Fruit fly (Drosophila melanogaster) whole organism: ENCODE measurements around the gene Mipp1.

ENCODE experiments used
- CG8478 ChIP-seq: fragments of >200 bp; optimal IDR thresholded peaks from 2 replicates; lab custom pipeline; 2018; ENCODE audit warnings: inconsistent platforms
- Dll ChIP-seq: fragments of >200 bp; optimal IDR thresholded peaks from 2 replicates; lab custom pipeline; 2017
- EcR ChIP-seq, 2 experiments: fragments of >200 bp; optimal IDR thresholded peaks; 2 replicates each; lab custom pipeline; 2017; ENCODE audit warnings: missing biosample characterization in 2 of 2, missing genetic modification characterization in 2 of 2, missing genetic modification reagents in 2 of 2
- pan ChIP-seq: fragments of >200 bp; optimal IDR thresholded peaks from 2 replicates; lab custom pipeline; 2017
- psq ChIP-seq: fragments of >200 bp; optimal IDR thresholded peaks from 2 replicates; lab custom pipeline; 2017
- usp ChIP-seq: fragments of >200 bp; optimal IDR thresholded peaks from 2 replicates; lab custom pipeline; 2017; ENCODE audit warnings: missing biosample characterization, missing genetic modification characterization, mixed read lengths

Gene Mipp1

DNA sequence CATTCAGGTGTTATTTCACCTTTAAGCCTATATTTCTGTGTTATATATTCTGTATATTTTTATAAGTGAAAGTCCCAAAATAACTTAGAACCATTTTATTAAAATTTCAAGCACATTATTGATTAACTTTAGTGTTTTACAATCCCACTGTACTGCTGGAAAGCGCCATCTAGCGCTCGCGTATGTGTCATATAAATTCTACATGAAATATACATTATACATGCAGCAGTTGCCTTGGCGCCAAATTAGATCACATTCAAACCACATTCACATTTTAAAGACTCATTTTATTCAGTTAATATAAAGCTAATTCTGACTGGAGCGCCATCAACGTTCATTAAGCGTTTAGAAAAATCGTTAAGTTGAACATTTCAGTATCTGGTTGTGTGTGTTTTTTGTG, 9.8 kb downstream of the Mipp1 start:
- no peak for TF ChIP-seq usp (GFP tag; lab: Kevin White, UChicago)
- no peak for TF ChIP-seq Dll (lab: Kevin White, UChicago)
- TF ChIP-seq psq (lab: Kevin White, UChicago): no peak
- TF ChIP-seq pan (lab: Kevin White, UChicago): no peak
- no peak for TF ChIP-seq CG8478 (lab: Kevin White, UChicago)
- TF ChIP-seq EcR (GFP tag; optimal IDR thresholded peaks at IDR 0.05; lab: Kevin White, UChicago): no peak

DNA sequence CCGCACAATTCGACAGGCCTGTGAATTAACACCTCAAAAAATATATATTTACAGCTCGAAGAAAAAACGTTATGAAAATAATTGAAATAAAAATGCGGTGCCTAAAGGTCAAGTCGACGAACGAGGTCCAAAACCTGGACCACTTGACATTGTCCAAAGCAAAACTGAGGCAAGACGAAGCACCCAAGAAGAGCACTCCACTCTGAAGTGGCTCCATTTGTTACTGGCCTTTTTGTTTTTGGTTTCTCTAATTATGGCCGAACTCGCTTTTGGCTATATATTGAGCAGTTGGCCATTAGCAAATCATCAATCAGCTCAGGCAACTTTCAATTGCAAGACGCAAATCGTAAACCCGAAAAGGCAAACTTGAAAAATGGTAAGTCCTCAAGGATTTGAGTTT, 16.6 kb downstream of the Mipp1 start, which contains the start of gene CG4229:
TSS of gene CG4229 (plus strand) at position 301 of the 400 bp plus-strand sequence.
- TF ChIP-seq CG8478 (lab: Kevin White, UChicago) (no peak), usp (GFP tag; lab: Kevin White, UChicago) (no peak), EcR (GFP tag; optimal IDR thresholded peaks at IDR 0.05; lab: Kevin White, UChicago) (no peak), psq (lab: Kevin White, UChicago) (no peak), pan (lab: Kevin White, UChicago) (no peak), Dll (lab: Kevin White, UChicago) (no peak)

DNA sequence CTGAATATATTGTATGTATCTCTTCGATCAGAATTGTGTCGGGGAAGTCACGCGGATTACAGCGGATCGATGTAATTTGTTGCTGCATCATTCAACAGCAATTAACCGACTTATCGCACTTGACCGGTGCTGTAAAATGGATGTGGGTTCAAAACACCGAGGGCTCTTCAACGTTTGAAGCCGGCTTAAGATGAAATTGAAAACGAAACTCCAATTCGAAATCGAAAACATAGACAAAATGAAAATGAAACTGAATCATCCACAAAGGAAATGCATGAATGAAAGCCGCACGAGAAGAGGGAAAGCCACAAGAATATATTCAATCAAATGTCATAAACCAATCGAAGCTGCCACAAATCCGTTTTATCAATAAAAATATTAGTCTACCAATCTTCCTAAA, 27.0 kb downstream of the Mipp1 start:
- TF ChIP-seq usp (GFP tag; lab: Kevin White, UChicago): no peak
- TF ChIP-seq CG8478 (lab: Kevin White, UChicago): no peak
- TF ChIP-seq Dll (lab: Kevin White, UChicago): no peak
- no peak for TF ChIP-seq pan (lab: Kevin White, UChicago)
- no peak for TF ChIP-seq EcR (GFP tag; optimal IDR thresholded peaks at IDR 0.05; lab: Kevin White, UChicago)
- TF ChIP-seq psq (lab: Kevin White, UChicago): no peak

DNA sequence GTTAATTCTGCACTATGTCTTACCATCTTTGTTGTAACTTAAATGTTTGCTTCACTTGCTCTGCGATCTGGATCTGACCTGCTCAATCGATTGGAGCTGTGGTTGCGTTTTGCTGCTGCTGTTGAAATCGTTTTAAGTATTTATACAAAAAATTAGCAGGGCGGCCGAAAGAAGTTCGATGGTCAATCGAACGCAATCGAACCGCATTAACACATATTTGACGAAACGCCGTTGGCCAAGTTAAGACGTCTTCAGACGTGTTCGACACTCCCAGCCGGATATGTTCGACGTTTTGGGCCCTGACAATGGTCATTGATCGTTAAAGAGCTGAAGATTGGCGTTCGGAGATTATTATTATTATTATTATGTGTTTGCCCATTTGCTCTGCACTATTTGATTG, 27.6 kb downstream of the Mipp1 start, which contains the start of gene CG13033:
TSS of gene CG13033 (minus strand) at position 118 of the 400 bp plus-strand sequence.
- TF ChIP-seq psq (lab: Kevin White, UChicago) (no peak), Dll (lab: Kevin White, UChicago) (no peak), usp (GFP tag; lab: Kevin White, UChicago) (no peak), pan (lab: Kevin White, UChicago) (no peak), CG8478 (lab: Kevin White, UChicago) (no peak)

DNA sequence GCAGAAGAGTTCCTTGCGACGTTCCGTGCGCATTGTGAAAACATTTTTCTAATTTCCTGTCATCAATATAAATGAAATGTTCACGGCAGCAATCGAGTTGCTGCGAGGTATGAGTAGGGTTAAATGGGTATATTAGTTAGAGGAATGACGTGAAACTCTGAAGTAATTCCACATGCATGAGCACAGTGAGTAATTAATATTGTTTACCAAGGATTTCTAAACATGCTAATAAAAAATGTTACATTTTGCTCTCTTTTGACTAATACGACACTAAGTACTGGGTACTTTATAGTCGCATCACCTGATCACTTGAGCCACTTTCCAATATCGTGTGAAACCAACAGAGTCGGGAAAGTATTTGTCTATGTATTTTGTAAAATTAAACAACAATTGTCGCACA, 28.9 kb downstream of the Mipp1 start:
- no peak for TF ChIP-seq Dll (lab: Kevin White, UChicago)

DNA sequence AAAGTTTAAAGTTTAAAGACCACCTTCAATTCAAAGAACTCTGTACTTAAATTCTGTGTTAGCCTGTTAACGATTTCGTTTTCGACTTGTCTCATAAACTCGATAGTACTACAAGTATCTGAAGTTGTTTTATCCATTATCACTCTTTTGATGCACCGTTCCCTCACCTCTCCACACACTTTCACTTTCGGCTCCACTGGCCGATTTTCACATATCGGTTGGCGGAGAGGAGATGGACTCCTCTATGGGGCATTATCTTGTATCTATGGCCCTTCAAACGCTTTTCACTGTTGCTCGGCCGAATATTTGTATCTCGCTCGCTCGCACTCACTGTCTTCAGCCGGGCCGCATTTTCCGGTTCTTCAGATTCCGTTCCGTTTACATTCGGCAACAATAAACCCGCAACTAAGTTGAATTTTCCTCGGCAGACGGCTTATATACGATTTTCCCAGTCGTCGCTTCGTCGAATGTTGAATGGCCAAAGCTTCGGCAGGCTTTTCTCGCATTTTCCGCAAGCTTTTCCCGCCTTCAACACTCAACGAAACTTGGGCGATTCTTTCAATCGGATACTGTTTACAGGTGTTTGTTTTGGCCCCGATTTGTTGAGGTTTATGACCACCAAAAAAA, 30.0 kb downstream of the Mipp1 start, which contains the start of gene CG43373:
TSS of gene CG43373 (minus strand) at position 373 of the 627 bp plus-strand sequence.
- TF ChIP-seq Dll (lab: Kevin White, UChicago) (no peak), EcR (GFP tag; optimal IDR thresholded peaks at IDR 0.05; lab: Kevin White, UChicago) (no peak), psq (lab: Kevin White, UChicago) (no peak), pan (lab: Kevin White, UChicago) (no peak), CG8478 (lab: Kevin White, UChicago) (no peak), usp (GFP tag; lab: Kevin White, UChicago) (no peak)

DNA sequence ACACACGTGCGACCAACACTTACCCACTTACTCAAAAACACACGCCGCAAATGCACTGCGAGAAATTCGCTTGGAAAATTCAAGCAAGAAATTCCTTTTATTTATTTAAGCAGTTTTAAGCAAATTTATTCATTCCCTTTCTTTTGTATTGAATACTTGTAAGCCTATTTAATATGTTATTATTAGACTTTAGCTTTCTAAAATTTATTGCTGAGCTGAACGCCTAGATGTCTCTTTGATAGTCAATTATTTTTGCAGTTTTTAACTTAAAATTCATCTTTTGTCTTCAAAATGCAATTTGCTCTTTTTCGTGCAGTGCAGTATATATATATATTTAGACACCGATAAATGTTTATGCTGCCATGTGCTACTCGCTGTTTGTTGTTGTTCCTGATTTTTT, 39.2 kb downstream of the Mipp1 start:
- TF ChIP-seq pan (lab: Kevin White, UChicago) (no peak), usp (GFP tag; lab: Kevin White, UChicago) (no peak), psq (lab: Kevin White, UChicago) (no peak), CG8478 (lab: Kevin White, UChicago) (no peak), EcR (GFP tag; optimal IDR thresholded peaks at IDR 0.05; lab: Kevin White, UChicago) (no peak), Dll (lab: Kevin White, UChicago) (no peak)
